Worm (Caenorhabditis elegans) whole organism, L1 larva: ENCODE measurements around the gene srm-2.

Experiments
- lin-13 ChIP-seq: fragments of 150-350 bp; optimal IDR thresholded peaks from 2 replicates; lab custom pipeline; 2014; ENCODE audit warnings: missing biosample characterization, missing genetic modification reagents, missing genetic modification characterization

The srm-2 gene

DNA sequence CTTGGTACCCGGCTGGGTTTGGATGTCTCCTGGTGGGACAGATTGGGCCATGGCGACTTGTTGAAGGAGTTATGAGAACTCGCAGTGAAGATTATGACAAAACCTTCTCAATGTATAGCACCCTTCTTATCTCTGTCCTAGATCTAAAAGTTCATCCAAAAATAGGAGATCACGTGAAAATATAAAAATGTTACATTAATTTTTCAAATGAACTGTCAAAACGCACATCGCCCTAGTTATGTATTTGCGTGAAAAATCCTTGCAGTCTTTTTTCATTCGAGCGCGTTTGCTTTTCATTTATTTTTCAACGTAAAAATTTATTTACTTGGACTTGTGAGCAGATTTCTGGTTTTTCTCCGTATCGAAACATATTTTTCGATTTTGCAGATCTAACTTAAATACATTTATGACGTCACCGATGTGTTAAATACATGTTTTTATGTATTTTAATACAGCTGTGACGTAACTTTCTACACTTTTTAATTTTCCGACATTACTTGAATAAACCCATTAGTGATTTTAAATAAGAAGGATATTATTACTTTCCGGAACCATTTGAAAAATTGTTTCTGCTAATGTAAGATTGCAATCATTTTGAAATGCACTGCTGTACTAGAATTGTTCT is 47.6 kb downstream of the srm-2 start, which contains the start of gene msp-55:
TSS of gene msp-55 (minus strand) at position 51 of the 625 bp plus-strand sequence.
- TF ChIP-seq lin-13 (GFP tag; lab: Kevin White, UChicago) = no peak
- TF ChIP-seq, all 84 proteins: peak for 0
